Fruit fly (Drosophila melanogaster) whole organism, embryonic: Measurements from ENCODE around the gene Phae1.

Source experiments
- CG34422 ChIP-seq: fragments of 200-800 bp; sonication (Bioruptor generic); IDR thresholded peaks from 3 replicates; pipeline ENCODE4 v1.3.6; 2022; ENCODE audit warnings: missing biosample characterization, missing genetic modification characterization
- Mrtf ChIP-seq: fragments of 200-800 bp; sonication (Bioruptor generic); IDR thresholded peaks from 3 replicates; pipeline ENCODE4 v1.3.6; 2022; ENCODE audit warnings: missing biosample characterization, missing genetic modification characterization
- br ChIP-seq: fragments of >200 bp; optimal IDR thresholded peaks from 2 replicates; lab custom pipeline; 2017
- ranshi ChIP-seq: fragments of 200-800 bp; sonication (Bioruptor generic); IDR thresholded peaks from 2 replicates; pipeline ENCODE4 v1.3.6; 2022; ENCODE audit warnings: missing biosample characterization, missing genetic modification characterization

DNA sequence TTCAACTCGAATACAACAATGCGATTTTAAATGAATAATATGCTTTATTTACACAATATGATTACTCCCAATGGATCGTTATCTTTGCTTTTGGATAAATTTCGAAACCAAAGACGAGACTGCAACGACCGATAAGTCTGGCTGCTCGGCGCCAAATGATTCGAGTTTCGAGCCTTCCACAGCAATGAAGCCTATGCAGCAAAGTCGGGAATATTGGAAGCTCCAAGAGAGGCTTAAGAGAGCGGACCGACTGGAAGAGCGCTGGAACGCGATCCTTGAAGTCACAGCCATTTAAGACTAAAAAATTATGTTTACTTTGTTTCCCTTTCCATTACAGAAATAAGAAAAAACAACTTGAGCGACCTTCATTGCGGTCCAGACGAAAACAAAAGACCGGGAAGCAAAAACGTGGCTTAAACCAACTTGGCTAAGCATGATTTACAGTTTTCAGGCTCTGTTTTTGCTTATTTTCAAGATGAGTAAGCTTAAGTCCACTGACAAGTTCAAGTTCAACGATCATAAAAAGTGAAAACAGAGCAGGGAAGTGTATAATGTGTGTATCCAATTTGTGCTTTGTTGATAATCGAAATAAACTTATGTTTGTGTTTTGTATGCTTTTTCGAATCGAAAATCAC, 42.5 kb upstream of the Phae1 start, which contains the start of gene firl:
- TF ChIP-seq br (lab: Kevin White, UChicago): no peak
- no peak for TF ChIP-seq ranshi (GFP tag; lab: Robert Waterston, UW)
- TF ChIP-seq CG34422 (GFP tag; lab: Robert Waterston, UW): no peak
- no peak for TF ChIP-seq Mrtf (GFP tag; lab: Robert Waterston, UW)
